Worm (Caenorhabditis elegans): Measurements from ENCODE around the gene pho-12.

Gene pho-12

ce11 chrII:5047279-5047678 is 13.3 kb downstream of the pho-12 start (continued):
- TF ChIP-seq rnt-1 (tag; optimal IDR thresholded peaks at IDR 0.05) = peak; percentile 38
- peak; percentile 37 for TF ChIP-seq snu-23 (GFP tag; optimal IDR thresholded peaks at IDR 0.05)
- peak; percentile 57 for TF ChIP-seq nhr-85 (tag)
- TF ChIP-seq nhr-28 (tag; optimal IDR thresholded peaks at IDR 0.05) = no peak
- TF ChIP-seq grh-1 (GFP tag; IDR thresholded peaks at IDR 0.05) = no peak

- peak; percentile 58 for TF ChIP-seq lin-14 (GFP tag; optimal IDR thresholded peaks at IDR 0.05)
- TF ChIP-seq fkh-10 (GFP tag; optimal IDR thresholded peaks at IDR 0.05) = peak; percentile 87
- no peak for TF ChIP-seq lir-3 (tag; optimal IDR thresholded peaks at IDR 0.05; ENCODE audit: poor library complexity)
Measured at ce11 chrII:5046209-5047200, 14.1 kb downstream of the pho-12 start.

ce11 chrII:5042381-5042930 is 18.2 kb downstream of the pho-12 start:
- TF ChIP-seq C04F5.9 (tag; optimal IDR thresholded peaks at IDR 0.05) (no peak), hlh-17 (GFP tag; optimal IDR thresholded peaks at IDR 0.05; ENCODE audit: borderline replicate concordance) (no peak), snpc-4 (tag; optimal IDR thresholded peaks at IDR 0.05) (no peak), pax-3 (tag; optimal IDR thresholded peaks at IDR 0.05) (no peak), efl-1 (optimal IDR thresholded peaks at IDR 0.05) (no peak), efl-1 (GFP tag; optimal IDR thresholded peaks at IDR 0.05 in 1 of 2) (peak in 1 of 2 experiments; percentile 62), lin-13 (GFP tag; optimal IDR thresholded peaks at IDR 0.05) (no peak), ces-1 (GFP tag; optimal IDR thresholded peaks at IDR 0.05) (no peak), vab-15 (tag; optimal IDR thresholded peaks at IDR 0.05) (no peak), pqm-1 (tag; optimal IDR thresholded peaks at IDR 0.05) (no peak), sptf-1 (tag; optimal IDR thresholded peaks at IDR 0.05) (no peak), mab-9 (GFP tag; IDR thresholded peaks at IDR 0.05) (no peak), ceh-82 (tag; optimal IDR thresholded peaks at IDR 0.05) (peak in 1 of 3 experiments; percentile 47), C34B4.2 (tag; optimal IDR thresholded peaks at IDR 0.05) (no peak), ceh-8 (GFP tag; optimal IDR thresholded peaks at IDR 0.05) (no peak), nhr-84 (tag; optimal IDR thresholded peaks at IDR 0.05) (no peak), nhr-71 (tag; optimal IDR thresholded peaks at IDR 0.05) (peak; percentile 14), rnt-1 (tag; optimal IDR thresholded peaks at IDR 0.05) (no peak), lin-39 (tag; optimal IDR thresholded peaks at IDR 0.05) (no peak), swsn-7 (tag; optimal IDR thresholded peaks at IDR 0.05) (no peak), nhr-237 (tag; optimal IDR thresholded peaks at IDR 0.05) (no peak), fkh-10 (GFP tag; optimal IDR thresholded peaks at IDR 0.05) (peak; percentile 63), sox-4 (tag; optimal IDR thresholded peaks at IDR 0.05) (no peak), unc-98 (GFP tag; IDR thresholded peaks at IDR 0.05) (no peak), nhr-20 (tag; optimal IDR thresholded peaks at IDR 0.05) (no peak), ets-5 (GFP tag; IDR thresholded peaks at IDR 0.05) (no peak), blmp-1 (tag; optimal IDR thresholded peaks at IDR 0.05) (no peak), C16A3.4 (tag; optimal IDR thresholded peaks at IDR 0.05) (no peak), jun-1 (tag; optimal IDR thresholded peaks at IDR 0.05) (no peak), mdl-1 (tag; optimal IDR thresholded peaks at IDR 0.05) (no peak), dpl-1 (GFP tag; optimal IDR thresholded peaks at IDR 0.05) (no peak), nhr-77 (tag; optimal IDR thresholded peaks at IDR 0.05) (no peak), hlh-4 (tag; optimal IDR thresholded peaks at IDR 0.05) (no peak), snu-23 (GFP tag; optimal IDR thresholded peaks at IDR 0.05) (peak; percentile 8), nhr-47 (tag; optimal IDR thresholded peaks at IDR 0.05) (no peak), unc-30 (tag; optimal IDR thresholded peaks at IDR 0.05) (no peak), nhr-12 (tag; optimal IDR thresholded peaks at IDR 0.05) (no peak), nhr-11 (tag; optimal IDR thresholded peaks at IDR 0.05) (no peak), tbx-2 (tag; optimal IDR thresholded peaks at IDR 0.05) (no peak), nhr-90 (tag; optimal IDR thresholded peaks at IDR 0.05; ENCODE audit: poor library complexity) (no peak), fos-1 (tag; optimal IDR thresholded peaks at IDR 0.05) (no peak), dsc-1 (tag; optimal IDR thresholded peaks at IDR 0.05) (no peak)

Data from whole organism, L1 larva.